Fruit fly (Drosophila melanogaster): Measurements from ENCODE around the gene CG6709.

dm6 chr3L:9853140-9853746, 41.3 kb downstream of the CG6709 start:
- TF ChIP-seq EcR (GFP tag; optimal IDR thresholded peaks at IDR 0.05) (no peak), CG14655 (GFP tag; optimal IDR thresholded peaks at IDR 0.05) (peak; percentile 28), Snoo (tag; optimal IDR thresholded peaks at IDR 0.05) (no peak), Ets98B (GFP tag; IDR thresholded peaks at IDR 0.05) (no peak), gl (tag; optimal IDR thresholded peaks at IDR 0.05) (peak; percentile 25)
